Fruit fly (Drosophila melanogaster) whole organism, wandering third instar larva: ENCODE results near the gene Chsy.

Experiments
- Abd-B ChIP-seq: fragments of >200 bp; optimal IDR thresholded peaks from 2 replicates; lab custom pipeline; 2017; ENCODE audit warnings: missing biosample characterization, missing genetic modification characterization
- CG9705 ChIP-seq: fragments of 200-800 bp; sonication (Bioruptor generic); optimal IDR thresholded peaks from 2 replicates; lab custom pipeline; 2018; ENCODE audit warnings: missing biosample characterization, mild to moderate bottlenecking, missing genetic modification characterization
- CrebA ChIP-seq: fragments of 200-800 bp; sonication (Bioruptor generic); optimal IDR thresholded peaks from 2 replicates; lab custom pipeline; 2016; ENCODE audit warnings: missing biosample characterization, mild to moderate bottlenecking, missing genetic modification characterization, borderline replicate concordance
- Dif ChIP-seq: fragments of 200-275, 200-300 bp; sonication (Bioruptor generic); optimal IDR thresholded peaks from 2 replicates; lab custom pipeline; 2018; ENCODE audit warnings: missing biosample characterization, missing genetic modification characterization; ENCODE audit not compliant: partially characterized antibody
- HLH106 ChIP-seq: fragments of 200-800 bp; optimal IDR thresholded peaks from 3 replicates; lab custom pipeline; 2019; ENCODE audit warnings: missing biosample characterization, mild to moderate bottlenecking, missing genetic modification characterization, moderate library complexity
- Hnf4 ChIP-seq: fragments of 200-800 bp; sonication (Bioruptor generic); optimal IDR thresholded peaks from 2 replicates; lab custom pipeline; 2016; ENCODE audit warnings: missing biosample characterization, mild to moderate bottlenecking, missing genetic modification characterization
- Hr78 ChIP-seq: fragments of >200 bp; optimal IDR thresholded peaks from 2 replicates; lab custom pipeline; 2017; ENCODE audit warnings: missing biosample characterization, missing genetic modification characterization
- Hr83 ChIP-seq: fragments of 200-300 bp; sonication (Bioruptor generic); optimal IDR thresholded peaks from 2 replicates; lab custom pipeline; 2016; ENCODE audit warnings: missing biosample characterization, mild to moderate bottlenecking, missing genetic modification characterization, moderate library complexity; ENCODE audit not compliant: poor library complexity, severe bottlenecking
- Jra ChIP-seq: sonication (Bioruptor generic); optimal IDR thresholded peaks from 2 replicates; lab custom pipeline; 2016; ENCODE audit warnings: missing biosample characterization, missing genetic modification characterization
- Mio ChIP-seq: sonication (Bioruptor generic); optimal IDR thresholded peaks from 2 replicates; lab custom pipeline; 2016; ENCODE audit warnings: missing biosample characterization, missing genetic modification characterization
- N ChIP-seq: fragments of >200 bp; optimal IDR thresholded peaks from 2 replicates; lab custom pipeline; 2018; ENCODE audit warnings: missing biosample characterization, missing external identifiers, missing genetic modification characterization
- OdsH ChIP-seq: fragments of 200-800 bp; sonication (Bioruptor generic); optimal IDR thresholded peaks from 2 replicates; lab custom pipeline; 2016; ENCODE audit warnings: missing biosample characterization, mild to moderate bottlenecking, missing genetic modification characterization
- Rel ChIP-seq, 2 experiments: fragments of 200-800 bp; sonication (Bioruptor generic) in 1 of 2; optimal IDR thresholded peaks; 2 replicates in 1 of 2; 3 replicates in 1 of 2; lab custom pipeline; 2016 to 2019; ENCODE audit warnings: mild to moderate bottlenecking in 2 of 2, missing biosample characterization in 2 of 2, missing genetic modification characterization in 2 of 2, moderate library complexity in 1 of 2
- Vsx2 ChIP-seq: fragments of 200-300, 225-300 bp; sonication (Bioruptor generic); optimal IDR thresholded peaks from 2 replicates; lab custom pipeline; 2018; ENCODE audit warnings: missing biosample characterization, missing genetic modification characterization; ENCODE audit not compliant: partially characterized antibody
- brk ChIP-seq: fragments of 200-800 bp; sonication (Bioruptor generic); optimal IDR thresholded peaks from 2 replicates; lab custom pipeline; 2016; ENCODE audit warnings: missing biosample characterization, mild to moderate bottlenecking, missing genetic modification characterization
- dl ChIP-seq, 2 experiments: fragments of 175-275, 200-275 bp in 1 of 2; fragments of 200-275 bp in 1 of 2; sonication (Bioruptor generic); optimal IDR thresholded peaks; lab custom pipeline; 2018; ENCODE audit warnings: mild to moderate bottlenecking in 2 of 2, missing biosample characterization in 2 of 2, missing genetic modification characterization in 2 of 2, moderate library complexity in 2 of 2; ENCODE audit not compliant: partially characterized antibody in 2 of 2, insufficient read depth in 1 of 2
- dmrt93B ChIP-seq: fragments of 200-800 bp; sonication (Bioruptor generic); optimal IDR thresholded peaks from 2 replicates; lab custom pipeline; 2018; ENCODE audit warnings: missing biosample characterization, mild to moderate bottlenecking, missing genetic modification characterization
- foxo ChIP-seq, 2 experiments: fragments of 200-800 bp; sonication (Bioruptor generic); optimal IDR thresholded peaks; 2 replicates in 1 of 2; 3 replicates in 1 of 2; lab custom pipeline; 2016 to 2017; ENCODE audit warnings: missing biosample characterization in 2 of 2, missing genetic modification characterization in 2 of 2
- fru ChIP-seq: fragments of 200-800 bp; sonication (Bioruptor generic); optimal IDR thresholded peaks from 3 replicates; lab custom pipeline; 2016; ENCODE audit warnings: missing biosample characterization, mild to moderate bottlenecking, missing genetic modification characterization
- jim ChIP-seq: fragments of 175-275, 200-325 bp; sonication (Bioruptor generic); optimal IDR thresholded peaks from 2 replicates; lab custom pipeline; 2016; ENCODE audit warnings: missing biosample characterization, mild to moderate bottlenecking, missing genetic modification characterization
- lola ChIP-seq: fragments of >200 bp; optimal IDR thresholded peaks from 2 replicates; lab custom pipeline; 2017; ENCODE audit warnings: missing biosample characterization, missing genetic modification characterization
- psq ChIP-seq: fragments of 200-800 bp; sonication (Bioruptor generic); optimal IDR thresholded peaks from 3 replicates; lab custom pipeline; 2017; ENCODE audit warnings: missing biosample characterization, mild to moderate bottlenecking, missing genetic modification characterization, moderate library complexity
- rgr ChIP-seq: fragments of 200-800 bp; sonication (Bioruptor generic); optimal IDR thresholded peaks from 3 replicates; lab custom pipeline; 2016; ENCODE audit warnings: missing biosample characterization, mild to moderate bottlenecking, missing genetic modification characterization
- sage ChIP-seq: fragments of 200-800 bp; sonication (Bioruptor generic); optimal IDR thresholded peaks from 2 replicates; lab custom pipeline; 2016; ENCODE audit warnings: missing biosample characterization, mild to moderate bottlenecking, missing genetic modification characterization
- sv ChIP-seq: fragments of 200-800 bp; sonication (Bioruptor generic); optimal IDR thresholded peaks from 3 replicates; lab custom pipeline; 2016; ENCODE audit warnings: missing biosample characterization, missing genetic modification characterization
- tai ChIP-seq: sonication (Bioruptor generic); optimal IDR thresholded peaks from 2 replicates; lab custom pipeline; 2016; ENCODE audit warnings: missing biosample characterization, missing genetic modification characterization
- usp ChIP-seq: fragments of >200 bp; optimal IDR thresholded peaks from 2 replicates; lab custom pipeline; 2017; ENCODE audit warnings: missing biosample characterization, missing genetic modification characterization
- woc ChIP-seq: sonication (Bioruptor generic); optimal IDR thresholded peaks from 2 replicates; lab custom pipeline; 2016; ENCODE audit warnings: missing biosample characterization, mild to moderate bottlenecking, missing genetic modification characterization

Gene Chsy

dm6 chrX:15633313-15633727, 40.0 kb upstream of the Chsy start, which contains the start of gene sog:
sog (minus strand) TSS chrX:15633434.
- TF ChIP-seq Dif (GFP tag; lab: Kevin White, UChicago) (peak; percentile 28), CG9705 (GFP tag; lab: Kevin White, UChicago) (no peak), fru (GFP tag; lab: Kevin White, UChicago) (no peak), rgr (no peak), jim (GFP tag; lab: Kevin White, UChicago) (no peak)

DNA sequence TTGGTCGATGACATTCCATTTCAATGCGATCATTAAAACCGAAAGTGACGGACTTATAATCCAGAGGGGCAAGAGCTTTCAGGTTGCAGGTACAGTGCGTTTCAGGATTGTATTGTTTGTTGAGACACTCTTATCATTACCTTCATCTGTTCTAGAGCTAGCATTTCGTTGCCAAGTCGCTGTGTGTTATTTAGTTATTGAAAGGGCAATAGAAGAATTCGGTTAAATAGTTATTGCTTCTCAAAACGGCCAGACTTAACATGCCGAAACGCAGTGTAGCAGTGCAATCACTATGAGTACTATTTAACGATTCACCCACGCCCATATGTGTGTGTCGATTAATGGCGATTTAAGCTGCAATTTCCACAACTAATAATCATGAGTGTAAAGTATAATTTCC, 39.3 kb upstream of the Chsy start:
- no peak for TF ChIP-seq N
- TF ChIP-seq dmrt93B = no peak
- no peak for TF ChIP-seq Hr78 (GFP tag; lab: Kevin White, UChicago)
- TF ChIP-seq lola = no peak
- TF ChIP-seq brk (GFP tag; lab: Kevin White, UChicago) = no peak
- TF ChIP-seq sv (GFP tag; lab: Kevin White, UChicago) = no peak
- no peak for TF ChIP-seq CrebA
- TF ChIP-seq Abd-B (GFP tag; lab: Kevin White, UChicago) = no peak
- no peak for TF ChIP-seq Hnf4
- TF ChIP-seq Jra = no peak
- no peak for TF ChIP-seq sage (GFP tag; lab: Kevin White, UChicago)
- TF ChIP-seq foxo (GFP tag; optimal IDR thresholded peaks at IDR 0.05; lab: Kevin White, UChicago) = no peak
- no peak for TF ChIP-seq psq
- TF ChIP-seq usp = no peak
- TF ChIP-seq Mio (GFP tag; lab: Kevin White, UChicago) = no peak
- TF ChIP-seq Dif (GFP tag; lab: Kevin White, UChicago) = no peak
- no peak for TF ChIP-seq Rel (GFP tag; optimal IDR thresholded peaks at IDR 0.05; lab: Kevin White, UChicago)
- TF ChIP-seq Rel (tag; optimal IDR thresholded peaks at IDR 0.05; lab: Kevin White, UChicago) = no peak
- no peak for TF ChIP-seq fru (GFP tag; lab: Kevin White, UChicago)
- TF ChIP-seq, all 38 proteins: peak for 0

DNA sequence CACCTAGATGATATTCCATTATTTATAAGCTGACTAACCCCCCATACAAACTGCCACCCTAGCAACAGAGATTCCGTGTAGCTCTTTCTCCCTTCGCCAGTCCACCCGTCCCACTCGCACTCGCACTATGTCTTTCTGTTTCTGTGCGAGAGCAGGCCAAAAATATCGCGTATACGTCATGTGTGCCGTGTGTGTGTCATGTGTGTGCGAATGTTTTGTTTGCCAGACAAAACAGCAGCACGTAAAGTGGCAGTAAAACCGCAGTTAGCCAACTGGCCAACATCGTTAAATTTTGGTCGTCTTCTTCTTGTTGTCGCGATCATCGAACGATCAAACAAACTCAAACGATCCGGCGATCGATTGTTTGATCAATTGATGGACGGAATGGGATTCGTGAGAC, 38.1 kb upstream of the Chsy start:
- no peak for TF ChIP-seq tai (GFP tag; lab: Kevin White, UChicago)

dm6 chrX:15630815-15631214, 37.5 kb upstream of the Chsy start:
- no peak for TF ChIP-seq woc (GFP tag; lab: Kevin White, UChicago)

- TF ChIP-seq dmrt93B = no peak
- TF ChIP-seq Vsx2 = no peak
- no peak for TF ChIP-seq Hnf4
- TF ChIP-seq OdsH (GFP tag; lab: Kevin White, UChicago) = no peak
- no peak for TF ChIP-seq rgr
- TF ChIP-seq dl (GFP tag; optimal IDR thresholded peaks at IDR 0.05; lab: Kevin White, UChicago; ENCODE audit: insufficient read depth in 1 of 2, partially characterized antibody in 2 of 2) = no peak
Observed at dm6 chrX:15629962-15630361, 36.6 kb upstream of the Chsy start.

DNA sequence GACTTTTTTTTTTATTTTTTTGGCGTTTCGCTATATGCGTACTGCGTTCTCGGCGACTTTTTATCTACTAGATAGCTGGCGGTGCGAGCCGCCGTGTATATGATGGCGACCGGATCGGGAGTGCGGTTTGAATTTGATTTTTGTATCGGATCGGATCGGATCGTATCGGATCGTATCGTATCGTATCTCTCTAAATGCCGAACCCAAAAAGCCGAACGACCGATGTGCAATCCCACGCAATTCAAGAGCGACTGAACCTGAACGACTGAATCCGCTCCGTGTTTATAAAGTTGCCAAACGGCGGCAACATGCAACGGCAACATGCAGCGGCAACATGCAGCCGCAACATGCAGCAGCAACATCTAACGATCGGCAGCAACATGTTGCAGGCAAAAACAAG, 32.9 kb upstream of the Chsy start:
- peak; percentile 16 for TF ChIP-seq rgr
- TF ChIP-seq CrebA = peak; percentile 16
- TF ChIP-seq jim (GFP tag; lab: Kevin White, UChicago) = no peak
- TF ChIP-seq Rel (GFP tag; optimal IDR thresholded peaks at IDR 0.05; lab: Kevin White, UChicago) = no peak
- TF ChIP-seq Rel (tag; optimal IDR thresholded peaks at IDR 0.05; lab: Kevin White, UChicago) = peak; percentile 5
- no peak for TF ChIP-seq Abd-B (GFP tag; lab: Kevin White, UChicago)
- peak in 1 of 2 experiments; percentile 3 for TF ChIP-seq foxo (GFP tag; optimal IDR thresholded peaks at IDR 0.05; lab: Kevin White, UChicago)
- no peak for TF ChIP-seq Mio (GFP tag; lab: Kevin White, UChicago)
- TF ChIP-seq Hr83 (GFP tag; lab: Kevin White, UChicago) = peak; percentile 33
- TF ChIP-seq dl (GFP tag; optimal IDR thresholded peaks at IDR 0.05; lab: Kevin White, UChicago; ENCODE audit: insufficient read depth in 1 of 2, partially characterized antibody in 2 of 2) = peak in 1 of 2 experiments; percentile 51
- TF ChIP-seq HLH106 (tag; lab: Kevin White, UChicago) = no peak
- TF ChIP-seq Vsx2 = peak; percentile 91
- TF ChIP-seq Dif (GFP tag; lab: Kevin White, UChicago) = peak; percentile 83
